Worm (Caenorhabditis elegans) whole organism, young adult: Measurements from ENCODE around the gene enri-2.

ENCODE experiments used
- C17E4.6 ChIP-seq: fragments of 200-800 bp; sonication (Bioruptor generic); IDR thresholded peaks from 2 replicates; pipeline ENCODE4 v1.3.6; 2022; ENCODE audit warnings: missing genetic modification reagents, missing genetic modification characterization, missing compliant biosample characterization
- F23B12.7 ChIP-seq: sonication (generic microtip); optimal IDR thresholded peaks from 2 replicates; lab custom pipeline; 2017; ENCODE audit warnings: missing genetic modification characterization, mild to moderate bottlenecking, missing compliant biosample characterization, antibody characterized with exemption, moderate library complexity; ENCODE audit not compliant: insufficient read depth
- F49E8.2 ChIP-seq: sonication (generic microtip); optimal IDR thresholded peaks from 3 replicates; lab custom pipeline; 2017; ENCODE audit warnings: missing genetic modification characterization, mild to moderate bottlenecking, missing compliant biosample characterization, antibody characterized with exemption, moderate library complexity; ENCODE audit not compliant: insufficient read depth
- F55B11.4 ChIP-seq: sonication (generic microtip); optimal IDR thresholded peaks from 2 replicates; lab custom pipeline; 2016; ENCODE audit warnings: missing compliant biosample characterization, missing genetic modification characterization, borderline replicate concordance; ENCODE audit not compliant: insufficient read depth
- K12H6.12 ChIP-seq: fragments of 200-800 bp; sonication (Bioruptor generic); optimal IDR thresholded peaks from 2 replicates; lab custom pipeline; 2018; ENCODE audit warnings: mild to moderate bottlenecking, missing genetic modification characterization, missing compliant biosample characterization
- T26A5.8 ChIP-seq: sonication (generic microtip); optimal IDR thresholded peaks from 2 replicates; lab custom pipeline; 2016; ENCODE audit warnings: missing genetic modification characterization, missing compliant biosample characterization
- Y53F4B.3 ChIP-seq: fragments of 200-800 bp; sonication (Bioruptor generic); IDR thresholded peaks from 2 replicates; pipeline ENCODE4 v1.3.6; 2022; ENCODE audit warnings: missing genetic modification reagents, missing genetic modification characterization, missing compliant biosample characterization
- ZK185.1 ChIP-seq: sonication (generic microtip); optimal IDR thresholded peaks from 2 replicates; lab custom pipeline; 2016; ENCODE audit warnings: mild to moderate bottlenecking, missing genetic modification characterization, missing compliant biosample characterization; ENCODE audit not compliant: poor library complexity, severe bottlenecking
- atf-7 ChIP-seq: sonication (generic microtip); optimal IDR thresholded peaks from 2 replicates; lab custom pipeline; 2017; ENCODE audit warnings: mild to moderate bottlenecking, missing genetic modification characterization, missing compliant biosample characterization
- athp-1 ChIP-seq: sonication (generic microtip); optimal IDR thresholded peaks from 2 replicates; lab custom pipeline; 2017; ENCODE audit warnings: mild to moderate bottlenecking, missing genetic modification characterization, missing compliant biosample characterization
- bed-2 ChIP-seq: fragments of 200-800 bp; sonication (Bioruptor generic); IDR thresholded peaks from 2 replicates; pipeline ENCODE4 v1.3.6; 2022; ENCODE audit warnings: missing genetic modification reagents, missing genetic modification characterization, missing compliant biosample characterization
- cebp-1 ChIP-seq, 2 experiments: fragments of 200-800 bp in 1 of 2; sonication (Bioruptor generic) in 1 of 2; sonication (generic microtip) in 1 of 2; IDR thresholded peaks in 1 of 2; optimal IDR thresholded peaks in 1 of 2; 2 replicates each; pipeline versions ENCODE4 v1.3.6 to Lab custom; 2017 to 2022; ENCODE audit warnings: missing compliant biosample characterization in 2 of 2, missing genetic modification characterization in 2 of 2, mild to moderate bottlenecking in 1 of 2, missing genetic modification reagents in 1 of 2, moderate library complexity in 1 of 2
- ceh-27 ChIP-seq: fragments of 200-800 bp; sonication (Bioruptor generic); optimal IDR thresholded peaks from 2 replicates; lab custom pipeline; 2018; ENCODE audit warnings: mild to moderate bottlenecking, missing genetic modification characterization, moderate library complexity, missing compliant biosample characterization
- chd-7 ChIP-seq: sonication (generic microtip); optimal IDR thresholded peaks from 2 replicates; lab custom pipeline; 2016; ENCODE audit warnings: mild to moderate bottlenecking, missing genetic modification characterization, moderate library complexity, missing compliant biosample characterization
- dox-1 ChIP-seq: fragments of 200-800 bp; sonication (Bioruptor generic); IDR thresholded peaks from 2 replicates; pipeline ENCODE4 v1.3.6; 2022; ENCODE audit warnings: missing genetic modification reagents, missing genetic modification characterization, missing compliant biosample characterization
- dpff-1 ChIP-seq: sonication (generic microtip); optimal IDR thresholded peaks from 2 replicates; lab custom pipeline; 2017; ENCODE audit warnings: mild to moderate bottlenecking, missing genetic modification characterization, missing compliant biosample characterization
- egl-18 ChIP-seq: fragments of 200-800 bp; sonication (Bioruptor generic); IDR thresholded peaks from 2 replicates; pipeline ENCODE4 v1.3.6; 2022; ENCODE audit warnings: missing genetic modification reagents, missing genetic modification characterization, missing compliant biosample characterization
- hlh-26 ChIP-seq: fragments of 200-800 bp; sonication (Bioruptor generic); conservative IDR thresholded peaks from 2 replicates; pipeline ENCODE4 v1.3.6; 2022; ENCODE audit warnings: missing genetic modification reagents, missing genetic modification characterization, missing compliant biosample characterization
- lin-40 ChIP-seq: sonication (generic microtip); optimal IDR thresholded peaks from 2 replicates; lab custom pipeline; 2016; ENCODE audit warnings: missing genetic modification characterization, mild to moderate bottlenecking, missing compliant biosample characterization, missing genotype, missing genetic modification reagents
- lsl-1 ChIP-seq: fragments of 200-800 bp; sonication (Bioruptor generic); optimal IDR thresholded peaks from 2 replicates; lab custom pipeline; 2018; ENCODE audit warnings: mild to moderate bottlenecking, missing genetic modification characterization, moderate library complexity, missing compliant biosample characterization
- madf-3 ChIP-seq: fragments of 200-800 bp; sonication (Bioruptor generic); IDR thresholded peaks from 2 replicates; pipeline ENCODE4 v1.3.6; 2022; ENCODE audit warnings: missing genetic modification reagents, missing genetic modification characterization, missing compliant biosample characterization
- mcd-1 ChIP-seq: fragments of 200-800 bp; sonication (Bioruptor generic); IDR thresholded peaks from 2 replicates; pipeline ENCODE4 v1.3.6; 2022; ENCODE audit warnings: missing genetic modification reagents, missing genetic modification characterization, missing compliant biosample characterization
- mel-28 ChIP-seq: sonication (generic microtip); optimal IDR thresholded peaks from 2 replicates; lab custom pipeline; 2016; ENCODE audit warnings: borderline replicate concordance, mild to moderate bottlenecking, missing genetic modification characterization, missing compliant biosample characterization
- nfyb-1 ChIP-seq: fragments of 200-800 bp; sonication (Bioruptor generic); IDR thresholded peaks from 2 replicates; pipeline ENCODE4 v1.3.6; 2022; ENCODE audit warnings: missing genetic modification reagents, missing genetic modification characterization, missing compliant biosample characterization
- nhr-90 ChIP-seq: sonication (generic microtip); optimal IDR thresholded peaks from 2 replicates; lab custom pipeline; 2016; ENCODE audit warnings: missing genotype, mild to moderate bottlenecking, missing genetic modification characterization, missing compliant biosample characterization
- pha-4 ChIP-seq: fragments of 150-350 bp; sonication (generic microtip); optimal IDR thresholded peaks from 2 replicates; lab custom pipeline; 2014; ENCODE audit warnings: missing biosample characterization, missing genetic modification reagents, missing genetic modification characterization
- sdz-38 ChIP-seq: sonication (generic microtip); optimal IDR thresholded peaks from 2 replicates; lab custom pipeline; 2016; ENCODE audit warnings: missing genotype, missing genetic modification characterization, missing compliant biosample characterization
- snpc-4 ChIP-seq, 5 experiments: fragments of 150-350 bp in 1 of 5; sonication (generic microtip) in 4 of 5; optimal IDR thresholded peaks; 2 replicates each; lab custom pipeline; 2014 to 2018; ENCODE audit warnings: missing genetic modification characterization in 5 of 5, missing biosample characterization in 3 of 5, antibody characterized with exemption in 2 of 5, mild to moderate bottlenecking in 2 of 5, missing compliant biosample characterization in 2 of 5, missing genotype in 2 of 5, moderate library complexity in 2 of 5, missing genetic modification reagents in 1 of 5
- tbx-9 ChIP-seq: sonication (generic microtip); optimal IDR thresholded peaks from 2 replicates; lab custom pipeline; 2016; ENCODE audit warnings: borderline replicate concordance, missing genetic modification characterization, inconsistent platforms, missing compliant biosample characterization
- unc-62 ChIP-seq: fragments of 150-350 bp; optimal IDR thresholded peaks from 2 replicates; lab custom pipeline; 2014; ENCODE audit warnings: missing biosample characterization, missing genetic modification reagents, missing genetic modification characterization
- xnd-1 ChIP-seq: sonication (generic microtip); optimal IDR thresholded peaks from 2 replicates; lab custom pipeline; 2016; ENCODE audit warnings: missing genotype, missing genetic modification reagents, missing genetic modification characterization, missing compliant biosample characterization
- zfh-2 ChIP-seq: fragments of 200-800 bp; sonication (Bioruptor generic); conservative IDR thresholded peaks from 2 replicates; pipeline ENCODE4 v1.3.6; 2022; ENCODE audit warnings: missing genetic modification reagents, missing genetic modification characterization, missing compliant biosample characterization
- ztf-28 ChIP-seq: fragments of 200-800 bp; sonication (Bioruptor generic); IDR thresholded peaks from 2 replicates; pipeline ENCODE4 v1.3.6; 2022; ENCODE audit warnings: missing genetic modification reagents, missing genetic modification characterization, missing compliant biosample characterization
- ztf-3 ChIP-seq: fragments of 200-800 bp; sonication (Bioruptor generic); optimal IDR thresholded peaks from 2 replicates; lab custom pipeline; 2018; ENCODE audit warnings: mild to moderate bottlenecking, missing genetic modification characterization, missing compliant biosample characterization

The enri-2 gene

DNA sequence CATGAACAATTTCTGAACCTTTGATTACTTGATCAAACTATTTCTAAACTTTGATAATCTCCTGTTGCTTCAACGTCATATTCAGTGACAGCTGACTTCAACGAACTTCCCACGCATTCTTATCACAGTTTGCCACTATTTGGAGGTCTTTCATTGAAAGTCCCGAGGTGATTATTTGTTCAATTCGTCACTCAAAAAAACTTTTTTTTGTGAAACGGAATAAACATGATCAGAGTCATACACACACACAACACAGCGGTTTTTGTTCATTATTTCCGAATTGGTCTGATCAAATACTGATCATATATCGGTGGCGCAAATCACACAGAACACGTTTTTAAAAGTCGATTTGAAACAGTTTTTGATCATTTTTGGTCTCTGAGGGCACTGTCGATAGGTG, 10.8 kb downstream of the enri-2 start:
- TF ChIP-seq lsl-1 (GFP tag; lab: Kevin White, UChicago) (no peak), xnd-1 (tag; lab: Kevin White, UChicago) (no peak), nfyb-1 (GFP tag; lab: Robert Waterston, UW) (no peak), hlh-26 (GFP tag; lab: Robert Waterston, UW) (no peak), C17E4.6 (GFP tag; lab: Robert Waterston, UW) (no peak), tbx-9 (no peak), bed-2 (GFP tag; lab: Robert Waterston, UW) (no peak), atf-7 (no peak), dpff-1 (tag; lab: Kevin White, UChicago) (no peak), ZK185.1 (no peak), ztf-28 (GFP tag; lab: Robert Waterston, UW) (no peak), F23B12.7 (tag; lab: Kevin White, UChicago) (no peak), K12H6.12 (tag; lab: Kevin White, UChicago) (no peak), athp-1 (no peak)

DNA sequence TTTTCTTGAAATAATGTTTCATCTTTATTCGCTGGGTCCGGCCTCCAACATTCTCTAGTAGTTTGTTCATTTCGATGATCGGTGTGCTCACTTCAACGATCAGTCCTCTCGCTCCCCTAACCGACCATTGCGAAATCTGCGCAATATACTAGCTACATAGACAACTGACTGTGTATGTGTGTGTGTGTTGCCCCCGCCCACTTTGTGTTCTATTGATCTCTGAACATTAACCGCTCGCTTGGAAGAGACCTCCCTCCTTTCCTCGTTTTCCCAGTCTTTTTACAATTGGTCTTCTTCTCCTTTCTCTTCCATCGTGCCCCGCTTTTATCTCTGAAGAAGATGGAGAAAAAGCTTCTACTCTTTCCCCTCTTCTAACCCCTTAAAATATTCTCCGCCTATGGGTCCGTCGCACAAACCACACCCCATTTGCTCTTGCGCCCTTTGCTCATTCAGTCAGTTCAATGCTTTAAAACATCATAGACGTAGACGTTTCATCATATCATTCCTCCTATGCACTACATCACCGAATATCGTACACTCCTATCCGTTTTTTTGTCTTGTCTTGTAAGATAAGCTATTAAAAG, 11.8 kb downstream of the enri-2 start:
- peak; percentile 26 for TF ChIP-seq ZK185.1
- TF ChIP-seq athp-1: no peak
- TF ChIP-seq cebp-1 (GFP tag; IDR thresholded peaks at IDR 0.05; lab: Robert Waterston, UW): peak; percentile 93
- peak; percentile 98 for TF ChIP-seq cebp-1 (tag; optimal IDR thresholded peaks at IDR 0.05; lab: Kevin White, UChicago)
- TF ChIP-seq snpc-4 (GFP tag; optimal IDR thresholded peaks at IDR 0.05; lab: Kevin White, UChicago): no peak
- peak in 1 of 4 experiments; percentile 20 for TF ChIP-seq snpc-4 (tag; optimal IDR thresholded peaks at IDR 0.05; lab: Kevin White, UChicago)
- TF ChIP-seq chd-7 (tag; lab: Kevin White, UChicago): no peak
- TF ChIP-seq F55B11.4 (tag; lab: Kevin White, UChicago): no peak
- TF ChIP-seq madf-3: no peak
- peak; percentile 75 for TF ChIP-seq K12H6.12 (tag; lab: Kevin White, UChicago)
- TF ChIP-seq mcd-1 (GFP tag; lab: Robert Waterston, UW): 0 out of 2 replicates have a peak, but pooled peaks have one; percentile 9
- no peak for TF ChIP-seq nhr-90 (tag; lab: Kevin White, UChicago)
- TF ChIP-seq dox-1 (GFP tag; lab: Robert Waterston, UW): 0 out of 2 replicates have a peak, but pooled peaks have one; percentile 5
- no peak for TF ChIP-seq Y53F4B.3 (GFP tag; lab: Robert Waterston, UW)
- TF ChIP-seq T26A5.8: no peak
- TF ChIP-seq unc-62: no peak
- peak; percentile 33 for TF ChIP-seq lin-40 (tag; lab: Kevin White, UChicago)
- TF ChIP-seq ceh-27 (GFP tag; lab: Kevin White, UChicago): peak; percentile 68
- no peak for TF ChIP-seq egl-18 (GFP tag; lab: Robert Waterston, UW)
- no peak for TF ChIP-seq tbx-9
- peak; percentile 68; the same call in 1 of the 2 replicates for TF ChIP-seq zfh-2
- TF ChIP-seq F49E8.2 (tag; lab: Kevin White, UChicago): no peak
- no peak for TF ChIP-seq mel-28 (tag; lab: Kevin White, UChicago)
- no peak for TF ChIP-seq pha-4 (tag; lab: Kevin White, UChicago)
- TF ChIP-seq ztf-3: no peak
- no peak for TF ChIP-seq sdz-38 (tag; lab: Kevin White, UChicago)
- TF ChIP-seq, all 124 proteins: peak for 9
